Fruit fly (Drosophila melanogaster): ENCODE measurements around the gene ovo.

Gene ovo

DNA sequence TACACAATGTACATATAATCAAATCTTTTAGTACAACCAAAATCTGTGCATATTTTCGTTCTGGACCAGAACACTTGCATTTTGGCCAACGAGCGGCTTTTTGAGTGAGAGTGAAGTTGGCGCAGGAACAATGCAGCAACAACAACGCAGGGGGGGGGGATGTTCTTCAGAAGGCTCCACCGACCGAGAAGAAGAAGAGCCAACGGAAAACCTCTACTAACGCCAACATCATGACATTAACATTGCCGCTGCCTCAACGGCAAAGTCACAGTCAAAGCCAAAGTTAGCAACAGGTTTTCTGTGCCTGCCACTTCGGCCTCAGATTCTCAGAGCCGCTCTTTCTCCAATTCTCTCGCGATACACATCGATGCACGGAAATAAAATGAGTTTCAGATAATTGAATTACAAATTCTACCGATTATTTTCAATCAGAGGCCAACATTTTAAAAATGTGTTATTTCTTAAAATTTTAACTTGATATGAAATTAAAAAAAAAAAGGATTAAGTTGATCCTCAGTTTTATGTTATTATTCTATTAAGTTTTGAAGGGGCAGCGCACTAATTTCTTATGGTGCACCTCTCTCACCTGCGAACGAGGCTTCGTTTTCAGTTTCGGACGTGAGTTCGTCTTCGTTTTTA, 1.7 kb upstream of the ovo start (continued):
- TF ChIP-seq H2.0 (GFP tag; IDR thresholded peaks at IDR 0.05): peak; percentile 68
- no peak for TF ChIP-seq CG11093 (GFP tag; IDR thresholded peaks at IDR 0.05)
- TF ChIP-seq dimm (GFP tag; IDR thresholded peaks at IDR 0.05): peak; percentile 37; the same call in 1 of the 2 replicates
- TF ChIP-seq CG32532 (GFP tag; IDR thresholded peaks at IDR 0.05): peak; percentile 74; the same call in 1 of the 2 replicates
- peak; percentile 69 for TF ChIP-seq Bteb2 (GFP tag; optimal IDR thresholded peaks at IDR 0.05)
- TF ChIP-seq CG17612 (GFP tag; IDR thresholded peaks at IDR 0.05): no peak
- TF ChIP-seq corto (GFP tag; optimal IDR thresholded peaks at IDR 0.05): peak; percentile 79
- TF ChIP-seq gfzf (GFP tag; optimal IDR thresholded peaks at IDR 0.05): no peak
- TF ChIP-seq twi (tag; optimal IDR thresholded peaks at IDR 0.05): peak; percentile 49
- no peak for TF ChIP-seq fd64A (GFP tag; optimal IDR thresholded peaks at IDR 0.05)
- TF ChIP-seq CG4424 (GFP tag; optimal IDR thresholded peaks at IDR 0.05): peak; percentile 82
- TF ChIP-seq org-1 (GFP tag; optimal IDR thresholded peaks at IDR 0.05): peak; percentile 70
- peak; percentile 35 for TF ChIP-seq shn (GFP tag; optimal IDR thresholded peaks at IDR 0.05)
- peak; percentile 42 for TF ChIP-seq CG8944 (GFP tag; optimal IDR thresholded peaks at IDR 0.05)
- TF ChIP-seq Bgb (GFP tag; IDR thresholded peaks at IDR 0.05; ENCODE audit: partially characterized antibody): no peak
- TF ChIP-seq dpn (GFP tag; optimal IDR thresholded peaks at IDR 0.05): peak; percentile 72 to 74
- TF ChIP-seq peb (GFP tag; IDR thresholded peaks at IDR 0.05): peak; percentile 41; the same call in 1 of the 2 replicates
- peak; percentile 89 for TF ChIP-seq CG9727 (GFP tag; optimal IDR thresholded peaks at IDR 0.05)
- TF ChIP-seq CG30403 (GFP tag; optimal IDR thresholded peaks at IDR 0.05): peak; percentile 84
- peak; percentile 83 for TF ChIP-seq kni (GFP tag; optimal IDR thresholded peaks at IDR 0.05)
- no peak for TF ChIP-seq CkIIα-i1 (GFP tag; IDR thresholded peaks at IDR 0.05)
- TF ChIP-seq CG15601 (tag; optimal IDR thresholded peaks at IDR 0.05): peak; percentile 78
- peak; percentile 43 for TF ChIP-seq maf-S (GFP tag; optimal IDR thresholded peaks at IDR 0.05)
- peak; percentile 67 for TF ChIP-seq CG1529 (GFP tag; optimal IDR thresholded peaks at IDR 0.05)
- TF ChIP-seq Abd-B (GFP tag; optimal IDR thresholded peaks at IDR 0.05): peak; percentile 60
- peak; percentile 50 for TF ChIP-seq CG12942 (GFP tag; optimal IDR thresholded peaks at IDR 0.05)
- peak; percentile 83 for TF ChIP-seq Sox102F (GFP tag; optimal IDR thresholded peaks at IDR 0.05)
- TF ChIP-seq CG11723 (GFP tag; optimal IDR thresholded peaks at IDR 0.05): peak; percentile 58
- peak; percentile 58 for TF ChIP-seq pnt (GFP tag; optimal IDR thresholded peaks at IDR 0.05)
- no peak for TF ChIP-seq knrl (GFP tag; IDR thresholded peaks at IDR 0.05; ENCODE audit: partially characterized antibody)
- peak; percentile 48 for TF ChIP-seq CG9609 (GFP tag; optimal IDR thresholded peaks at IDR 0.05)
- TF ChIP-seq CG4360 (GFP tag; IDR thresholded peaks at IDR 0.05): no peak
- no peak for TF ChIP-seq emc (GFP tag; optimal IDR thresholded peaks at IDR 0.05)
- peak; percentile 63 for TF ChIP-seq mam (GFP tag; optimal IDR thresholded peaks at IDR 0.05)
- TF ChIP-seq lab (GFP tag; optimal IDR thresholded peaks at IDR 0.05): peak; percentile 82
- TF ChIP-seq CG10959 (GFP tag; IDR thresholded peaks at IDR 0.05): no peak; the same call in 1 of the 2 replicates
- peak; percentile 81 for TF ChIP-seq CG8388 (GFP tag; optimal IDR thresholded peaks at IDR 0.05)
- no peak for TF ChIP-seq D (optimal IDR thresholded peaks at IDR 0.05)
- TF ChIP-seq D (GFP tag; optimal IDR thresholded peaks at IDR 0.05): peak; percentile 74
- TF ChIP-seq Gsc (GFP tag; IDR thresholded peaks at IDR 0.05): 0 out of 2 replicates have a peak, but pooled peaks have one; percentile 21
- no peak for TF ChIP-seq CG31388 (GFP tag; optimal IDR thresholded peaks at IDR 0.05)
- TF ChIP-seq vnd (GFP tag; IDR thresholded peaks at IDR 0.05; ENCODE audit: partially characterized antibody): no peak
- TF ChIP-seq CG18262 (tag; optimal IDR thresholded peaks at IDR 0.05): peak; percentile 87
- no peak for TF ChIP-seq dati (GFP tag; IDR thresholded peaks at IDR 0.05)
- no peak for TF ChIP-seq gce (GFP tag; IDR thresholded peaks at IDR 0.05)
- TF ChIP-seq CG11504 (tag; optimal IDR thresholded peaks at IDR 0.05): peak; percentile 85
- no peak for TF ChIP-seq CG15073 (GFP tag; optimal IDR thresholded peaks at IDR 0.05)
- no peak for TF ChIP-seq en (GFP tag; optimal IDR thresholded peaks at IDR 0.05)
- peak; percentile 71 for TF ChIP-seq Asciz (GFP tag; optimal IDR thresholded peaks at IDR 0.05)
- TF ChIP-seq CG14667 (GFP tag; IDR thresholded peaks at IDR 0.05): peak; percentile 65

Data from whole organism, embryonic.